Worm (Caenorhabditis elegans): ENCODE measurements around the gene eat-17.

ce11 chrX:16443657-16444056 is 27.0 kb upstream of the eat-17 start:
- TF ChIP-seq pha-4 (tag; optimal IDR thresholded peaks at IDR 0.05) (no peak), nhr-11 (tag; optimal IDR thresholded peaks at IDR 0.05) (no peak), lin-11 (tag; optimal IDR thresholded peaks at IDR 0.05) (no peak), tbx-2 (tag; optimal IDR thresholded peaks at IDR 0.05) (no peak), hlh-8 (tag; optimal IDR thresholded peaks at IDR 0.05) (no peak), ceh-6 (GFP tag; optimal IDR thresholded peaks at IDR 0.05) (no peak), pqm-1 (tag; optimal IDR thresholded peaks at IDR 0.05) (no peak), fkh-10 (GFP tag; optimal IDR thresholded peaks at IDR 0.05) (no peak), pat-9 (tag; optimal IDR thresholded peaks at IDR 0.05) (no peak), mec-3 (tag; optimal IDR thresholded peaks at IDR 0.05; ENCODE audit: borderline replicate concordance) (no peak)
